Worm (Caenorhabditis elegans): ENCODE data around the gene Y38H6C.21.

- no peak for TF ChIP-seq ama-1 (optimal IDR thresholded peaks at IDR 0.05)
- TF ChIP-seq lin-13 (GFP tag; optimal IDR thresholded peaks at IDR 0.05): no peak
- TF ChIP-seq mdl-1 (tag; optimal IDR thresholded peaks at IDR 0.05): no peak
- no peak for TF ChIP-seq zag-1 (tag; optimal IDR thresholded peaks at IDR 0.05)
- TF ChIP-seq R02D3.7 (tag; optimal IDR thresholded peaks at IDR 0.05): no peak
- TF ChIP-seq egl-27 (tag; optimal IDR thresholded peaks at IDR 0.05): no peak
- no peak for TF ChIP-seq nhr-77 (tag; optimal IDR thresholded peaks at IDR 0.05)
- TF ChIP-seq ztf-11 (tag; optimal IDR thresholded peaks at IDR 0.05): no peak
- TF ChIP-seq F49E8.2 (tag; optimal IDR thresholded peaks at IDR 0.05; ENCODE audit: borderline replicate concordance): no peak
Observed at ce11 chrV:20509427-20509826, 45.6 kb downstream of the Y38H6C.21 start.
